In genomic region chr3L:17428779-17429178, dm6 we compare ENCODE assay signal across 1 fruit fly cellular context.
TF ChIP-seq lines count a peak whose summit lies in the region.

Gene Gorab, minus strand, starts transcription at chr3L:17428836.

TF ChIP-seq in whole organism, embryonic, 481 proteins besides CTCF, POLR2A, EP300 and RAD21 (continued from another document and continues in another):
- peak; percentile 27 for TF ChIP-seq maf-S (GFP tag; optimal IDR thresholded peaks at IDR 0.05; lab: Kevin White, UChicago)
- TF ChIP-seq CG7987 (GFP tag; optimal IDR thresholded peaks at IDR 0.05; lab: Kevin White, UChicago), result peak; percentile 49
- TF ChIP-seq ci (GFP tag; IDR thresholded peaks at IDR 0.05; lab: Robert Waterston, UW), result peak; percentile 94
- TF ChIP-seq Lhr (GFP tag; optimal IDR thresholded peaks at IDR 0.05; lab: Kevin White, UChicago), result peak; percentile 83
- peak; percentile 91 for TF ChIP-seq CoRest (tag; optimal IDR thresholded peaks at IDR 0.05; lab: Kevin White, UChicago)
- peak; percentile 50; the same call in 1 of the 2 replicates for TF ChIP-seq Poxn (GFP tag; IDR thresholded peaks at IDR 0.05; lab: Robert Waterston, UW)
- TF ChIP-seq chinmo (GFP tag; IDR thresholded peaks at IDR 0.05; lab: Robert Waterston, UW; ENCODE audit: partially characterized antibody), result 0 out of 4 replicates have a peak, but pooled peaks have one; percentile 5
- TF ChIP-seq CG10274 (GFP tag; optimal IDR thresholded peaks at IDR 0.05; lab: Kevin White, UChicago), result peak; percentile 35
- TF ChIP-seq exex (tag; optimal IDR thresholded peaks at IDR 0.05; lab: Kevin White, UChicago), result peak; percentile 45
- peak; percentile 69 for TF ChIP-seq dm (GFP tag; optimal IDR thresholded peaks at IDR 0.05; lab: Kevin White, UChicago)
- TF ChIP-seq CkIIα-i1 (GFP tag; IDR thresholded peaks at IDR 0.05; lab: Robert Waterston, UW), result no peak
- TF ChIP-seq nerfin-2 (GFP tag; IDR thresholded peaks at IDR 0.05; lab: Robert Waterston, UW; ENCODE audit: partially characterized antibody), result no peak
- TF ChIP-seq CG7372 (GFP tag; IDR thresholded peaks at IDR 0.05; lab: Robert Waterston, UW), result peak; percentile 95
- TF ChIP-seq CG15073 (GFP tag; optimal IDR thresholded peaks at IDR 0.05; lab: Kevin White, UChicago), result peak; percentile 71
- peak; percentile 96 for TF ChIP-seq CG6689 (GFP tag; IDR thresholded peaks at IDR 0.05; lab: Robert Waterston, UW)
- TF ChIP-seq ro (GFP tag; IDR thresholded peaks at IDR 0.05; lab: Robert Waterston, UW), result peak; percentile 89
- TF ChIP-seq CG12942 (GFP tag; optimal IDR thresholded peaks at IDR 0.05; lab: Kevin White, UChicago), result peak; percentile 90
- TF ChIP-seq CG3838 (GFP tag; optimal IDR thresholded peaks at IDR 0.05; lab: Kevin White, UChicago), result peak; percentile 56
- TF ChIP-seq prd (optimal IDR thresholded peaks at IDR 0.05; lab: Kevin White, UChicago), result no peak
- peak; percentile 98 for TF ChIP-seq prd (GFP tag; IDR thresholded peaks at IDR 0.05; lab: Robert Waterston, UW)
- peak; percentile 91 for TF ChIP-seq cas (GFP tag; IDR thresholded peaks at IDR 0.05; lab: Robert Waterston, UW)
- peak; percentile 87 for TF ChIP-seq Vsx1 (GFP tag; optimal IDR thresholded peaks at IDR 0.05; lab: Kevin White, UChicago)
- peak; percentile 93 for TF ChIP-seq CG1602 (GFP tag; optimal IDR thresholded peaks at IDR 0.05; lab: Kevin White, UChicago)
- TF ChIP-seq sima (GFP tag; optimal IDR thresholded peaks at IDR 0.05; lab: Kevin White, UChicago), result no peak
- TF ChIP-seq CG4617 (GFP tag; optimal IDR thresholded peaks at IDR 0.05; lab: Kevin White, UChicago; ENCODE audit: borderline replicate concordance), result peak; percentile 84
- peak; percentile 90 for TF ChIP-seq CG12104 (GFP tag; optimal IDR thresholded peaks at IDR 0.05; lab: Kevin White, UChicago)
- peak; percentile 93 for TF ChIP-seq CG11247 (GFP tag; IDR thresholded peaks at IDR 0.05; lab: Robert Waterston, UW)
- TF ChIP-seq HLHmδ (GFP tag; optimal IDR thresholded peaks at IDR 0.05; lab: Kevin White, UChicago), result no peak
- TF ChIP-seq CG11085 (GFP tag; IDR thresholded peaks at IDR 0.05; lab: Robert Waterston, UW), result peak; percentile 94
- peak; percentile 39 for TF ChIP-seq odd (GFP tag; optimal IDR thresholded peaks at IDR 0.05; lab: Kevin White, UChicago)
- peak; percentile 86 for TF ChIP-seq CG15514 (GFP tag; optimal IDR thresholded peaks at IDR 0.05; lab: Kevin White, UChicago)
- TF ChIP-seq CG32772 (GFP tag; IDR thresholded peaks at IDR 0.05; lab: Robert Waterston, UW), result peak; percentile 97
- TF ChIP-seq CG17385 (GFP tag; optimal IDR thresholded peaks at IDR 0.05; lab: Kevin White, UChicago), result peak; percentile 68
- peak; percentile 97 for TF ChIP-seq zfh1 (GFP tag; IDR thresholded peaks at IDR 0.05; lab: Robert Waterston, UW)
- TF ChIP-seq Trl (optimal IDR thresholded peaks at IDR 0.05; lab: Kevin White, UChicago), result no peak
- TF ChIP-seq Trl (GFP tag; optimal IDR thresholded peaks at IDR 0.05; lab: Kevin White, UChicago), result peak; percentile 4
- peak; percentile 55 for TF ChIP-seq psq (GFP tag; optimal IDR thresholded peaks at IDR 0.05; lab: Kevin White, UChicago)
- TF ChIP-seq Fer1 (GFP tag; optimal IDR thresholded peaks at IDR 0.05; lab: Kevin White, UChicago), result peak; percentile 60
- peak; percentile 75 for TF ChIP-seq Dp (GFP tag; optimal IDR thresholded peaks at IDR 0.05; lab: Kevin White, UChicago)
- no peak for TF ChIP-seq sc (optimal IDR thresholded peaks at IDR 0.05; lab: Kevin White, UChicago)
- TF ChIP-seq sc (GFP tag; optimal IDR thresholded peaks at IDR 0.05; lab: Kevin White, UChicago), result peak; percentile 78
- peak; percentile 72 for TF ChIP-seq slp2 (GFP tag; optimal IDR thresholded peaks at IDR 0.05; lab: Kevin White, UChicago)
- peak; percentile 89 for TF ChIP-seq CG18476 (GFP tag; optimal IDR thresholded peaks at IDR 0.05; lab: Kevin White, UChicago)
- TF ChIP-seq CG15696 (tag; optimal IDR thresholded peaks at IDR 0.05; lab: Kevin White, UChicago), result peak; percentile 86
- TF ChIP-seq tgo (GFP tag; IDR thresholded peaks at IDR 0.05; lab: Robert Waterston, UW), result peak; percentile 96
- peak; percentile 91 for TF ChIP-seq CG14050 (GFP tag; IDR thresholded peaks at IDR 0.05; lab: Robert Waterston, UW)
- peak; percentile 74 for TF ChIP-seq Adf1 (GFP tag; IDR thresholded peaks at IDR 0.05; lab: Robert Waterston, UW)
- TF ChIP-seq CG13287 (GFP tag; IDR thresholded peaks at IDR 0.05; lab: Robert Waterston, UW; ENCODE audit: partially characterized antibody), result peak; percentile 62
- TF ChIP-seq Bdp1 (GFP tag; optimal IDR thresholded peaks at IDR 0.05; lab: Kevin White, UChicago), result peak; percentile 77
- TF ChIP-seq gcm (GFP tag; optimal IDR thresholded peaks at IDR 0.05; lab: Kevin White, UChicago), result peak; percentile 32
- peak; percentile 65 for TF ChIP-seq NC2β (GFP tag; optimal IDR thresholded peaks at IDR 0.05; lab: Kevin White, UChicago)
- peak; percentile 87 for TF ChIP-seq E2f2 (GFP tag; IDR thresholded peaks at IDR 0.05; lab: Robert Waterston, UW)
- TF ChIP-seq CG16779 (GFP tag; IDR thresholded peaks at IDR 0.05; lab: Robert Waterston, UW), result peak; percentile 71
- TF ChIP-seq slbo (GFP tag; IDR thresholded peaks at IDR 0.05; lab: Robert Waterston, UW), result peak; percentile 98
- peak; percentile 88 for TF ChIP-seq CG9727 (GFP tag; optimal IDR thresholded peaks at IDR 0.05; lab: Kevin White, UChicago)
- TF ChIP-seq CG32767 (GFP tag; IDR thresholded peaks at IDR 0.05; lab: Robert Waterston, UW), result peak; percentile 89
- TF ChIP-seq emc (GFP tag; optimal IDR thresholded peaks at IDR 0.05; lab: Kevin White, UChicago), result peak; percentile 38
- TF ChIP-seq CG12219 (GFP tag; optimal IDR thresholded peaks at IDR 0.05; lab: Kevin White, UChicago), result peak; percentile 26
- TF ChIP-seq CG17568 (GFP tag; optimal IDR thresholded peaks at IDR 0.05; lab: Kevin White, UChicago), result peak; percentile 68
- peak; percentile 97 for TF ChIP-seq ase (GFP tag; IDR thresholded peaks at IDR 0.05; lab: Robert Waterston, UW)
- peak; percentile 83 for TF ChIP-seq fu2 (GFP tag; optimal IDR thresholded peaks at IDR 0.05; lab: Kevin White, UChicago)
- TF ChIP-seq org-1 (GFP tag; optimal IDR thresholded peaks at IDR 0.05; lab: Kevin White, UChicago), result peak; percentile 16
- TF ChIP-seq fd102C (GFP tag; optimal IDR thresholded peaks at IDR 0.05; lab: Kevin White, UChicago), result no peak
- TF ChIP-seq zfh2 (GFP tag; optimal IDR thresholded peaks at IDR 0.05; lab: Kevin White, UChicago), result peak; percentile 67
- TF ChIP-seq Dip3 (GFP tag; optimal IDR thresholded peaks at IDR 0.05; lab: Kevin White, UChicago), result peak; percentile 80
- TF ChIP-seq Opbp (GFP tag; IDR thresholded peaks at IDR 0.05; lab: Robert Waterston, UW; ENCODE audit: partially characterized antibody), result no peak
- TF ChIP-seq CG14667 (GFP tag; IDR thresholded peaks at IDR 0.05; lab: Robert Waterston, UW), result peak; percentile 95
- TF ChIP-seq CG12744 (GFP tag; optimal IDR thresholded peaks at IDR 0.05; lab: Kevin White, UChicago), result peak; percentile 81
- peak; percentile 93 for TF ChIP-seq wor (GFP tag; IDR thresholded peaks at IDR 0.05; lab: Robert Waterston, UW)
- TF ChIP-seq CG8290 (GFP tag; optimal IDR thresholded peaks at IDR 0.05; lab: Kevin White, UChicago), result peak; percentile 85
- TF ChIP-seq CG8290 (tag; optimal IDR thresholded peaks at IDR 0.05; lab: Kevin White, UChicago), result peak in 1 of 2 experiments; percentile 57
- TF ChIP-seq lola (GFP tag; optimal IDR thresholded peaks at IDR 0.05; lab: Kevin White, UChicago), result peak in 1 of 3 experiments; percentile 86
- TF ChIP-seq NfI (GFP tag; optimal IDR thresholded peaks at IDR 0.05; lab: Kevin White, UChicago), result peak; percentile 88
- TF ChIP-seq stc (GFP tag; IDR thresholded peaks at IDR 0.05; lab: Robert Waterston, UW), result peak; percentile 90
- TF ChIP-seq CG1529 (GFP tag; optimal IDR thresholded peaks at IDR 0.05; lab: Kevin White, UChicago), result peak; percentile 47
- TF ChIP-seq az2 (GFP tag; optimal IDR thresholded peaks at IDR 0.05; lab: Kevin White, UChicago), result peak; percentile 90
- peak; percentile 87 for TF ChIP-seq lab (GFP tag; optimal IDR thresholded peaks at IDR 0.05; lab: Kevin White, UChicago)
- peak; percentile 56 for TF ChIP-seq Bgb (GFP tag; IDR thresholded peaks at IDR 0.05; lab: Robert Waterston, UW; ENCODE audit: partially characterized antibody)
- TF ChIP-seq H15 (GFP tag; IDR thresholded peaks at IDR 0.05; lab: Robert Waterston, UW), result peak; percentile 91
- peak; percentile 87 for TF ChIP-seq CG11504 (tag; optimal IDR thresholded peaks at IDR 0.05; lab: Kevin White, UChicago)
- peak; percentile 83 for TF ChIP-seq bowl (GFP tag; IDR thresholded peaks at IDR 0.05; lab: Robert Waterston, UW)
- TF ChIP-seq CG9215 (GFP tag; IDR thresholded peaks at IDR 0.05; lab: Robert Waterston, UW), result peak; percentile 93
- TF ChIP-seq cg (GFP tag; optimal IDR thresholded peaks at IDR 0.05; lab: Kevin White, UChicago), result peak; percentile 47
- no peak for TF ChIP-seq nom (GFP tag; optimal IDR thresholded peaks at IDR 0.05; lab: Kevin White, UChicago)
- peak; percentile 94 for TF ChIP-seq CG14710 (tag; optimal IDR thresholded peaks at IDR 0.05; lab: Kevin White, UChicago)
- TF ChIP-seq CG2889 (GFP tag; IDR thresholded peaks at IDR 0.05; lab: Robert Waterston, UW), result peak; percentile 96
- peak; percentile 81 for TF ChIP-seq HmgZ (tag; optimal IDR thresholded peaks at IDR 0.05; lab: Kevin White, UChicago)
- peak; percentile 83 for TF ChIP-seq CG43689 (GFP tag; IDR thresholded peaks at IDR 0.05; lab: Robert Waterston, UW)
- TF ChIP-seq ato (GFP tag; IDR thresholded peaks at IDR 0.05; lab: Robert Waterston, UW; ENCODE audit: partially characterized antibody), result no peak
- peak; percentile 41 for TF ChIP-seq cwo (GFP tag; optimal IDR thresholded peaks at IDR 0.05; lab: Kevin White, UChicago)
- peak; percentile 80 for TF ChIP-seq tx (GFP tag; optimal IDR thresholded peaks at IDR 0.05; lab: Kevin White, UChicago)
- TF ChIP-seq Dek (tag; optimal IDR thresholded peaks at IDR 0.05; lab: Kevin White, UChicago), result peak; percentile 62
- no peak for TF ChIP-seq hth (optimal IDR thresholded peaks at IDR 0.05; lab: Kevin White, UChicago)
- peak; percentile 60 for TF ChIP-seq crol (GFP tag; IDR thresholded peaks at IDR 0.05; lab: Robert Waterston, UW)
- peak; percentile 95 for TF ChIP-seq nmo (GFP tag; optimal IDR thresholded peaks at IDR 0.05; lab: Kevin White, UChicago)
- TF ChIP-seq dmrt99B (tag; optimal IDR thresholded peaks at IDR 0.05; lab: Kevin White, UChicago), result peak; percentile 83
- peak; percentile 2 for TF ChIP-seq ftz-f1 (GFP tag; optimal IDR thresholded peaks at IDR 0.05; lab: Kevin White, UChicago)
- TF ChIP-seq Taf1 (GFP tag; IDR thresholded peaks at IDR 0.05; lab: Robert Waterston, UW), result peak; percentile 90
- TF ChIP-seq Abd-B (GFP tag; optimal IDR thresholded peaks at IDR 0.05; lab: Kevin White, UChicago), result peak; percentile 96
- TF ChIP-seq Atf3 (GFP tag; optimal IDR thresholded peaks at IDR 0.05; lab: Kevin White, UChicago), result peak; percentile 83
- TF ChIP-seq Lpt (GFP tag; optimal IDR thresholded peaks at IDR 0.05; lab: Kevin White, UChicago), result no peak
- TF ChIP-seq CG34422 (GFP tag; IDR thresholded peaks at IDR 0.05; lab: Robert Waterston, UW), result peak; percentile 97
- TF ChIP-seq BEAF-32 (GFP tag; optimal IDR thresholded peaks at IDR 0.05; lab: Kevin White, UChicago), result peak; percentile 76
- peak; percentile 93 for TF ChIP-seq Mrtf (GFP tag; IDR thresholded peaks at IDR 0.05; lab: Robert Waterston, UW)
- TF ChIP-seq corto (GFP tag; optimal IDR thresholded peaks at IDR 0.05; lab: Kevin White, UChicago), result peak; percentile 81
- peak; percentile 95 for TF ChIP-seq CG12391 (tag; optimal IDR thresholded peaks at IDR 0.05; lab: Kevin White, UChicago)
- peak; percentile 69 for TF ChIP-seq CG4360 (GFP tag; IDR thresholded peaks at IDR 0.05; lab: Robert Waterston, UW)
- TF ChIP-seq dati (GFP tag; IDR thresholded peaks at IDR 0.05; lab: Robert Waterston, UW), result peak; percentile 88
- peak; percentile 97 for TF ChIP-seq CG14441 (GFP tag; IDR thresholded peaks at IDR 0.05; lab: Robert Waterston, UW)
- peak; percentile 76 to 77 for TF ChIP-seq Pdp1 (GFP tag; optimal IDR thresholded peaks at IDR 0.05; lab: Kevin White, UChicago)
- peak; percentile 87 for TF ChIP-seq CG10147 (GFP tag; optimal IDR thresholded peaks at IDR 0.05; lab: Kevin White, UChicago)
- TF ChIP-seq Oaz (GFP tag; IDR thresholded peaks at IDR 0.05; lab: Robert Waterston, UW), result peak; percentile 80
- peak; percentile 60 for TF ChIP-seq pum (GFP tag; optimal IDR thresholded peaks at IDR 0.05; lab: Kevin White, UChicago)
- peak; percentile 32 for TF ChIP-seq shn (GFP tag; optimal IDR thresholded peaks at IDR 0.05; lab: Kevin White, UChicago)
- TF ChIP-seq Xbp1 (GFP tag; optimal IDR thresholded peaks at IDR 0.05; lab: Kevin White, UChicago), result peak; percentile 94
- TF ChIP-seq stwl (tag; optimal IDR thresholded peaks at IDR 0.05; lab: Kevin White, UChicago), result peak; percentile 93
- TF ChIP-seq CG17359 (tag; optimal IDR thresholded peaks at IDR 0.05; lab: Kevin White, UChicago), result peak; percentile 88
- peak; percentile 28 for TF ChIP-seq CG6683 (GFP tag; optimal IDR thresholded peaks at IDR 0.05; lab: Kevin White, UChicago)
- TF ChIP-seq tll (GFP tag; optimal IDR thresholded peaks at IDR 0.05; lab: Kevin White, UChicago), result peak in 1 of 2 experiments; percentile 31
- no peak for TF ChIP-seq CG6765 (GFP tag; optimal IDR thresholded peaks at IDR 0.05; lab: Kevin White, UChicago)
- peak; percentile 88 for TF ChIP-seq CG10654 (GFP tag; optimal IDR thresholded peaks at IDR 0.05; lab: Kevin White, UChicago)
- peak; percentile 93 for TF ChIP-seq CG12659 (GFP tag; optimal IDR thresholded peaks at IDR 0.05; lab: Kevin White, UChicago)
- no peak for TF ChIP-seq h (optimal IDR thresholded peaks at IDR 0.05; lab: Kevin White, UChicago)
- TF ChIP-seq CG15479 (GFP tag; optimal IDR thresholded peaks at IDR 0.05; lab: Kevin White, UChicago), result no peak
- peak; percentile 78 for TF ChIP-seq aop (GFP tag; IDR thresholded peaks at IDR 0.05; lab: Robert Waterston, UW)
- peak; percentile 92 for TF ChIP-seq Gug (GFP tag; IDR thresholded peaks at IDR 0.05; lab: Robert Waterston, UW)
- peak; percentile 95 for TF ChIP-seq HLH3B (GFP tag; IDR thresholded peaks at IDR 0.05; lab: Robert Waterston, UW)
- peak; percentile 46 for TF ChIP-seq CG4328 (GFP tag; optimal IDR thresholded peaks at IDR 0.05; lab: Kevin White, UChicago)
- peak; percentile 60 for TF ChIP-seq CG7928 (GFP tag; optimal IDR thresholded peaks at IDR 0.05; lab: Kevin White, UChicago)
- peak; percentile 87 for TF ChIP-seq CG30020 (tag; optimal IDR thresholded peaks at IDR 0.05; lab: Kevin White, UChicago)
- no peak for TF ChIP-seq CrebB (tag; optimal IDR thresholded peaks at IDR 0.05; lab: Kevin White, UChicago)
- TF ChIP-seq CG4854 (GFP tag; optimal IDR thresholded peaks at IDR 0.05; lab: Kevin White, UChicago), result peak; percentile 79
